Fruit fly (Drosophila melanogaster): Measurements from ENCODE around the gene ATPsynE.

Gene ATPsynE

DNA sequence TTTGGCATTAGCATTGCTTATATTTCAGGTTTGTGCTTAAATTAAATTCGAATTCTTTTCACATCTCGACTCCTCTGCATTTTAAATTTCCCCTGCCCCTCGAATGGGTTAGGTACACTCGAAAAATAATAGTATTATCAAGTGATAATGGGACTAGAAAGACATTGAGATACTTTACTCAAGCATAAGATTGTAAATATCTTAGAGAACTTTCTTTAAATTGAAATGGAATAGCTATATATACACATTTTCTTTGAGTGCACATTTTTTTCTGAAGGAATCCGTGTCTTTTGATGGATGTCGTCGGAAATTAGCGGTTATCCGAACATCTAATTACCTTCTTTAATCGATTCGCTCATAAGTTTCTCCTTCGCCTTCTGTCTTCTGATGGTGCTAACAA, 15.7 kb upstream of the ATPsynE start (continued):
- TF ChIP-seq CG13624 (GFP tag; optimal IDR thresholded peaks at IDR 0.05) (no peak), CG3995 (GFP tag; optimal IDR thresholded peaks at IDR 0.05) (no peak), CG15269 (tag; optimal IDR thresholded peaks at IDR 0.05) (no peak), CG3281 (GFP tag; optimal IDR thresholded peaks at IDR 0.05) (no peak), CG7928 (GFP tag; optimal IDR thresholded peaks at IDR 0.05) (no peak), sens (GFP tag) (peak; percentile 84), Ptx1 (GFP tag; IDR thresholded peaks at IDR 0.05) (peak; percentile 16; the same call in 1 of the 2 replicates), mirr (GFP tag; optimal IDR thresholded peaks at IDR 0.05) (no peak), Usf (GFP tag; optimal IDR thresholded peaks at IDR 0.05) (no peak), Scr (GFP tag; IDR thresholded peaks at IDR 0.05; ENCODE audit: partially characterized antibody) (no peak), inv (GFP tag; IDR thresholded peaks at IDR 0.05; ENCODE audit: partially characterized antibody) (no peak), CG4820 (GFP tag; optimal IDR thresholded peaks at IDR 0.05) (no peak), CG4854 (GFP tag; optimal IDR thresholded peaks at IDR 0.05) (no peak), CG15696 (tag; optimal IDR thresholded peaks at IDR 0.05) (no peak), CG10321 (GFP tag; IDR thresholded peaks at IDR 0.05) (no peak), emc (GFP tag; optimal IDR thresholded peaks at IDR 0.05) (no peak), CG9797 (GFP tag; optimal IDR thresholded peaks at IDR 0.05) (no peak), sr (GFP tag; IDR thresholded peaks at IDR 0.05) (no peak), CG42726 (GFP tag; IDR thresholded peaks at IDR 0.05; ENCODE audit: partially characterized antibody) (no peak), cad (GFP tag; optimal IDR thresholded peaks at IDR 0.05) (no peak), CG2202 (tag; optimal IDR thresholded peaks at IDR 0.05) (no peak), run (tag; optimal IDR thresholded peaks at IDR 0.05) (no peak), pb (GFP tag; optimal IDR thresholded peaks at IDR 0.05) (no peak), lbe (GFP tag; optimal IDR thresholded peaks at IDR 0.05) (no peak), hth (optimal IDR thresholded peaks at IDR 0.05) (no peak), mld (GFP tag; IDR thresholded peaks at IDR 0.05; ENCODE audit: partially characterized antibody) (no peak), Adf1 (GFP tag; IDR thresholded peaks at IDR 0.05) (no peak), Fer3 (tag; optimal IDR thresholded peaks at IDR 0.05) (peak; percentile 18), CG9817 (tag; optimal IDR thresholded peaks at IDR 0.05) (no peak), Nf-YC (tag; optimal IDR thresholded peaks at IDR 0.05) (no peak), Hmr (GFP tag; optimal IDR thresholded peaks at IDR 0.05) (no peak), Side (GFP tag; optimal IDR thresholded peaks at IDR 0.05) (no peak), ham (GFP tag; IDR thresholded peaks at IDR 0.05) (no peak), gt (GFP tag; IDR thresholded peaks at IDR 0.05) (no peak), p53 (GFP tag; optimal IDR thresholded peaks at IDR 0.05) (no peak), gcm (GFP tag; optimal IDR thresholded peaks at IDR 0.05) (no peak), CG17829 (tag; optimal IDR thresholded peaks at IDR 0.05) (peak; percentile 25), MBD-R2 (GFP tag; IDR thresholded peaks at IDR 0.05) (no peak), nom (GFP tag; optimal IDR thresholded peaks at IDR 0.05) (no peak), B-H1 (GFP tag; IDR thresholded peaks at IDR 0.05) (peak; percentile 37; the same call in 1 of the 3 replicates), Rfx (GFP tag; IDR thresholded peaks at IDR 0.05) (peak; percentile 78), Sin3A (optimal IDR thresholded peaks at IDR 0.05) (no peak), peb (GFP tag; IDR thresholded peaks at IDR 0.05) (no peak), CG17612 (GFP tag; IDR thresholded peaks at IDR 0.05) (no peak), CG6689 (GFP tag; IDR thresholded peaks at IDR 0.05) (peak; percentile 37; the same call in 1 of the 2 replicates), row (GFP tag; IDR thresholded peaks at IDR 0.05) (peak; percentile 45; the same call in 2 of the 3 replicates), CG9932 (GFP tag; IDR thresholded peaks at IDR 0.05) (peak; percentile 52; the same call in 1 of the 2 replicates), CG15073 (GFP tag; optimal IDR thresholded peaks at IDR 0.05) (no peak), CG30020 (tag; optimal IDR thresholded peaks at IDR 0.05) (no peak), odd (GFP tag; optimal IDR thresholded peaks at IDR 0.05) (no peak), Ssrp (tag; optimal IDR thresholded peaks at IDR 0.05) (no peak), CG17361 (GFP tag; IDR thresholded peaks at IDR 0.05) (peak; percentile 30; the same call in 1 of the 3 replicates), CG6683 (GFP tag; optimal IDR thresholded peaks at IDR 0.05) (no peak)
